Fruit fly (Drosophila melanogaster) Kc167 (cell line): Measurements from ENCODE around the gene mtm.

Experiments
- Myc ChIP-seq: fragments of >200 bp; optimal IDR thresholded peaks from 2 replicates; lab custom pipeline; 2017; ENCODE audit warnings: missing external identifiers
- Sin3A ChIP-seq: fragments of >200 bp; optimal IDR thresholded peaks from 2 replicates; lab custom pipeline; 2018; ENCODE audit warnings: missing external identifiers
- h ChIP-seq: fragments of >200 bp; optimal IDR thresholded peaks from 3 replicates; lab custom pipeline; 2018; ENCODE audit warnings: missing external identifiers
- psq ChIP-seq: fragments of >200 bp; optimal IDR thresholded peaks from 2 replicates; lab custom pipeline; 2017; ENCODE audit warnings: missing external identifiers
- ttk ChIP-seq: sonication (Bioruptor generic); optimal IDR thresholded peaks from 2 replicates; lab custom pipeline; 2017; ENCODE audit warnings: missing external identifiers

DNA sequence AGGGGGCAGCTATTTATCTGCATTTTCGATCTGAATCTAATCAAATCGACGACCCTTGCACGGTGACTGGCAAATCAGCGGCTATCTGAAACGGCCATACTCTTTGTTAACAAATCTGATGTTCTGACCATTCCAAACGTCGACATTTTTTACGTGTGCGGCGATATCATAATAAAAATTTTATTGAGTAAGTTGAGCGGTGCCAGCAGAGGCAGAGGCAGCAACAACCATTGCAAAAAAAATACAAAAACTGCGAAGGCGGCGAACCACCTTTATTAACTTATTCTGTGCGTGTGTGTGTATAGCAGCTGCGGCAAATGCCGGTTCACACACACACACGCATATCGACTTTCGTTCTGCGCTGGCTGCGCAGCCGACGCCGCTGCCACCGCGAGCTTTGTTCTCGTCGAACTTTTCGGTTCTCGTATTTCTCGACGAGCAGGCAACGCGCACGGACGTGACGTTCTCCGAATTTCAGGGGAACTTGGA is 45.4 kb upstream of the mtm start, which contains the start of gene Kr-h1:
- TF ChIP-seq Myc (lab: Kevin White, UChicago) = no peak
- TF ChIP-seq Sin3A = no peak
- no peak for TF ChIP-seq h (lab: Kevin White, UChicago)
- TF ChIP-seq psq (lab: Kevin White, UChicago) = no peak
- no peak for TF ChIP-seq ttk (lab: Kevin White, UChicago)
